Worm (Caenorhabditis elegans) whole organism, young adult: ENCODE data around the gene F43G6.17.
A peak's percentile ranks its signal among the peaks of the same experiment; 100 is the strongest.

ENCODE experiments used
- B0035.1 ChIP-seq: sonication (generic microtip); optimal IDR thresholded peaks from 2 replicates; lab custom pipeline; 2016; ENCODE audit warnings: missing genetic modification characterization, mild to moderate bottlenecking, missing compliant biosample characterization, missing genotype, missing genetic modification reagents
- B0261.1 ChIP-seq: sonication (generic microtip); optimal IDR thresholded peaks from 2 replicates; lab custom pipeline; 2016; ENCODE audit warnings: mild to moderate bottlenecking, missing genetic modification characterization, moderate library complexity, missing compliant biosample characterization
- B0336.3 ChIP-seq: fragments of 200-800 bp; sonication (Bioruptor generic); IDR thresholded peaks from 2 replicates; pipeline ENCODE4 v1.3.6; 2022; ENCODE audit warnings: missing genetic modification characterization, missing compliant biosample characterization
- C06A6.2 ChIP-seq: fragments of 200-800 bp; sonication (Bioruptor generic); conservative IDR thresholded peaks from 2 replicates; pipeline ENCODE4 v1.3.6; 2022; ENCODE audit warnings: missing genetic modification characterization, missing compliant biosample characterization
- F22D6.2 ChIP-seq: sonication (generic microtip); optimal IDR thresholded peaks from 2 replicates; lab custom pipeline; 2016; ENCODE audit warnings: mild to moderate bottlenecking, missing genetic modification characterization, missing compliant biosample characterization
- F23B12.7 ChIP-seq: sonication (generic microtip); optimal IDR thresholded peaks from 2 replicates; lab custom pipeline; 2017; ENCODE audit warnings: missing genetic modification characterization, mild to moderate bottlenecking, missing compliant biosample characterization, antibody characterized with exemption, moderate library complexity; ENCODE audit not compliant: insufficient read depth
- F57C9.4 ChIP-seq: sonication (generic microtip); optimal IDR thresholded peaks from 2 replicates; lab custom pipeline; 2017; ENCODE audit warnings: mild to moderate bottlenecking, missing genetic modification characterization, missing compliant biosample characterization
- Y56A3A.18 ChIP-seq: fragments of 200-800 bp; sonication (Bioruptor generic); IDR thresholded peaks from 2 replicates; pipeline ENCODE4 v1.3.6; 2022; ENCODE audit warnings: missing genetic modification reagents, missing genetic modification characterization, missing compliant biosample characterization
- Y67H2A.10 ChIP-seq: fragments of 200-800 bp; sonication (Bioruptor generic); conservative IDR thresholded peaks from 2 replicates; pipeline ENCODE4 v1.3.6; 2022; ENCODE audit warnings: missing genetic modification reagents, missing genetic modification characterization, missing compliant biosample characterization
- Y79H2A.3 ChIP-seq: fragments of 200-800 bp; sonication (Bioruptor generic); conservative IDR thresholded peaks from 2 replicates; pipeline ENCODE4 v1.3.6; 2022; ENCODE audit warnings: missing genetic modification reagents, missing genetic modification characterization, missing compliant biosample characterization
- Y95B8A.8 ChIP-seq: fragments of 200-800 bp; sonication (Bioruptor generic); IDR thresholded peaks from 2 replicates; pipeline ENCODE4 v1.3.6; 2022; ENCODE audit warnings: missing genetic modification reagents, missing genetic modification characterization, missing compliant biosample characterization
- atf-7 ChIP-seq: sonication (generic microtip); optimal IDR thresholded peaks from 2 replicates; lab custom pipeline; 2017; ENCODE audit warnings: mild to moderate bottlenecking, missing genetic modification characterization, missing compliant biosample characterization
- attf-5 ChIP-seq: fragments of 200-800 bp; sonication (Bioruptor generic); optimal IDR thresholded peaks from 2 replicates; lab custom pipeline; 2018; ENCODE audit warnings: mild to moderate bottlenecking, missing genetic modification characterization, missing compliant biosample characterization
- attf-6 ChIP-seq: fragments of 200-800 bp; sonication (Bioruptor generic); IDR thresholded peaks from 2 replicates; pipeline ENCODE4 v1.3.6; 2022; ENCODE audit warnings: missing genetic modification reagents, missing genetic modification characterization, missing compliant biosample characterization
- cebp-1 ChIP-seq, 2 experiments: fragments of 200-800 bp in 1 of 2; sonication (Bioruptor generic) in 1 of 2; sonication (generic microtip) in 1 of 2; IDR thresholded peaks in 1 of 2; optimal IDR thresholded peaks in 1 of 2; 2 replicates each; pipeline versions ENCODE4 v1.3.6 to Lab custom; 2017 to 2022; ENCODE audit warnings: missing compliant biosample characterization in 2 of 2, missing genetic modification characterization in 2 of 2, mild to moderate bottlenecking in 1 of 2, missing genetic modification reagents in 1 of 2, moderate library complexity in 1 of 2
- ceh-40 ChIP-seq: fragments of 200-800 bp; sonication (Bioruptor generic); IDR thresholded peaks from 2 replicates; pipeline ENCODE4 v1.3.6; 2022; ENCODE audit warnings: missing genetic modification characterization, missing compliant biosample characterization
- ceh-79 ChIP-seq: sonication (generic microtip); optimal IDR thresholded peaks from 2 replicates; lab custom pipeline; 2017; ENCODE audit warnings: mild to moderate bottlenecking, missing genetic modification characterization, missing compliant biosample characterization
- die-1 ChIP-seq: sonication (generic microtip); optimal IDR thresholded peaks from 2 replicates; lab custom pipeline; 2016; ENCODE audit warnings: missing genotype, mild to moderate bottlenecking, missing genetic modification characterization, missing compliant biosample characterization
- dpl-1 ChIP-seq: fragments of 150-350 bp; optimal IDR thresholded peaks from 2 replicates; lab custom pipeline; 2014; ENCODE audit warnings: missing biosample characterization, missing genetic modification reagents, missing genetic modification characterization
- efl-1 ChIP-seq: fragments of 150-350 bp; optimal IDR thresholded peaks from 2 replicates; lab custom pipeline; 2014; ENCODE audit warnings: missing biosample characterization, missing genetic modification reagents, missing genetic modification characterization
- egl-44 ChIP-seq: fragments of 200-800 bp; sonication (Bioruptor generic); IDR thresholded peaks from 2 replicates; pipeline ENCODE4 v1.3.6; 2022; ENCODE audit warnings: missing genetic modification reagents, missing genetic modification characterization, missing compliant biosample characterization
- egrh-3 ChIP-seq: fragments of 200-800 bp; sonication (Bioruptor generic); IDR thresholded peaks from 2 replicates; pipeline ENCODE4 v1.3.6; 2022; ENCODE audit warnings: missing genetic modification reagents, missing genetic modification characterization, missing compliant biosample characterization
- fkh-3 ChIP-seq: sonication (generic microtip); optimal IDR thresholded peaks from 2 replicates; lab custom pipeline; 2016; ENCODE audit warnings: mild to moderate bottlenecking, missing genetic modification characterization, missing compliant biosample characterization
- gei-17 ChIP-seq: fragments of 200-800 bp; sonication (Bioruptor generic); optimal IDR thresholded peaks from 2 replicates; lab custom pipeline; 2018; ENCODE audit warnings: mild to moderate bottlenecking, missing genetic modification characterization, missing compliant biosample characterization
- hlh-12 ChIP-seq: sonication (generic microtip); optimal IDR thresholded peaks from 2 replicates; lab custom pipeline; 2016; ENCODE audit warnings: missing genetic modification characterization, missing compliant biosample characterization
- lag-1 ChIP-seq: fragments of 200-800 bp; sonication (Bioruptor generic); IDR thresholded peaks from 2 replicates; pipeline ENCODE4 v1.3.6; 2022; ENCODE audit warnings: missing genetic modification reagents, missing genetic modification characterization, missing compliant biosample characterization
- let-607 ChIP-seq, 2 experiments: fragments of 200-800 bp in 1 of 2; sonication (Bioruptor generic) in 1 of 2; sonication (generic microtip) in 1 of 2; optimal IDR thresholded peaks; 2 replicates each; lab custom pipeline; 2016 to 2018; ENCODE audit warnings: mild to moderate bottlenecking in 2 of 2, missing compliant biosample characterization in 2 of 2, missing genetic modification characterization in 2 of 2, moderate library complexity in 2 of 2, missing genotype in 1 of 2
- lin-26 ChIP-seq: fragments of 200-800 bp; sonication (Bioruptor generic); IDR thresholded peaks from 2 replicates; pipeline ENCODE4 v1.3.6; 2022; ENCODE audit warnings: missing genetic modification reagents, missing genetic modification characterization, missing compliant biosample characterization
- lin-35 ChIP-seq, 3 experiments: fragments of 150-350 bp in 2 of 3; sonication (generic microtip) in 1 of 3; optimal IDR thresholded peaks; 2 replicates each; lab custom pipeline; 2014 to 2018; ENCODE audit warnings: missing biosample characterization in 3 of 3, missing genetic modification characterization in 3 of 3, missing genetic modification reagents in 3 of 3
- lin-40 ChIP-seq: sonication (generic microtip); optimal IDR thresholded peaks from 2 replicates; lab custom pipeline; 2016; ENCODE audit warnings: missing genetic modification characterization, mild to moderate bottlenecking, missing compliant biosample characterization, missing genotype, missing genetic modification reagents
- mcd-1 ChIP-seq: fragments of 200-800 bp; sonication (Bioruptor generic); IDR thresholded peaks from 2 replicates; pipeline ENCODE4 v1.3.6; 2022; ENCODE audit warnings: missing genetic modification reagents, missing genetic modification characterization, missing compliant biosample characterization
- nfya-1 ChIP-seq: sonication (generic microtip); optimal IDR thresholded peaks from 2 replicates; lab custom pipeline; 2017; ENCODE audit warnings: antibody characterized with exemption, missing compliant biosample characterization, missing genetic modification characterization, borderline replicate concordance; ENCODE audit not compliant: insufficient read depth
- nfyb-1 ChIP-seq: fragments of 200-800 bp; sonication (Bioruptor generic); IDR thresholded peaks from 2 replicates; pipeline ENCODE4 v1.3.6; 2022; ENCODE audit warnings: missing genetic modification reagents, missing genetic modification characterization, missing compliant biosample characterization
- nhr-179 ChIP-seq: sonication (generic microtip); optimal IDR thresholded peaks from 2 replicates; lab custom pipeline; 2016; ENCODE audit warnings: mild to moderate bottlenecking, missing genetic modification characterization, missing compliant biosample characterization
- nhr-27 ChIP-seq: fragments of 200-800 bp; sonication (Bioruptor generic); optimal IDR thresholded peaks from 2 replicates; lab custom pipeline; 2018; ENCODE audit warnings: mild to moderate bottlenecking, missing genetic modification characterization, moderate library complexity, missing compliant biosample characterization
- nhr-80 ChIP-seq: sonication (generic microtip); optimal IDR thresholded peaks from 2 replicates; lab custom pipeline; 2016; ENCODE audit warnings: missing genetic modification characterization, missing compliant biosample characterization
- pha-4 ChIP-seq: fragments of 150-350 bp; sonication (generic microtip); optimal IDR thresholded peaks from 2 replicates; lab custom pipeline; 2014; ENCODE audit warnings: missing biosample characterization, missing genetic modification reagents, missing genetic modification characterization
- rec-8 ChIP-seq, 2 experiments: sonication (generic microtip); optimal IDR thresholded peaks; 2 replicates each; lab custom pipeline; 2016; ENCODE audit warnings: mild to moderate bottlenecking in 2 of 2, missing genetic modification characterization in 2 of 2, missing genetic modification reagents in 2 of 2, missing genotype in 2 of 2, missing biosample characterization in 1 of 2, missing compliant biosample characterization in 1 of 2, moderate library complexity in 1 of 2
- snpc-3.4 ChIP-seq: sonication (generic microtip); optimal IDR thresholded peaks from 2 replicates; lab custom pipeline; 2017; ENCODE audit warnings: missing genetic modification characterization, mild to moderate bottlenecking, missing compliant biosample characterization, antibody characterized with exemption, moderate library complexity, missing genotype, missing genetic modification reagents
- sptf-2 ChIP-seq: fragments of 200-800 bp; sonication (Bioruptor generic); optimal IDR thresholded peaks from 2 replicates; lab custom pipeline; 2018; ENCODE audit warnings: mild to moderate bottlenecking, missing genetic modification characterization, missing compliant biosample characterization
- tbp1 ChIP-seq: fragments of 200-800 bp; sonication (Bioruptor generic); optimal IDR thresholded peaks from 2 replicates; lab custom pipeline; 2018; ENCODE audit warnings: mild to moderate bottlenecking, missing genetic modification characterization, missing compliant biosample characterization
- tlf-1 ChIP-seq: fragments of 200-800 bp; sonication (Bioruptor generic); optimal IDR thresholded peaks from 2 replicates; lab custom pipeline; 2018; ENCODE audit warnings: mild to moderate bottlenecking, missing genetic modification characterization, missing compliant biosample characterization
- xnd-1 ChIP-seq: sonication (generic microtip); optimal IDR thresholded peaks from 2 replicates; lab custom pipeline; 2016; ENCODE audit warnings: missing genotype, missing genetic modification reagents, missing genetic modification characterization, missing compliant biosample characterization
- zim-3 ChIP-seq: sonication (generic microtip); optimal IDR thresholded peaks from 2 replicates; lab custom pipeline; 2017; ENCODE audit warnings: mild to moderate bottlenecking, missing genetic modification characterization, moderate library complexity, missing compliant biosample characterization
- ztf-22 ChIP-seq: fragments of 200-800 bp; sonication (Bioruptor generic); optimal IDR thresholded peaks from 2 replicates; lab custom pipeline; 2018; ENCODE audit warnings: mild to moderate bottlenecking, missing genetic modification characterization, moderate library complexity, missing compliant biosample characterization
- ztf-26 ChIP-seq: sonication (generic microtip); optimal IDR thresholded peaks from 2 replicates; lab custom pipeline; 2017; ENCODE audit warnings: missing genetic modification characterization, missing compliant biosample characterization
- ztf-28 ChIP-seq: fragments of 200-800 bp; sonication (Bioruptor generic); IDR thresholded peaks from 2 replicates; pipeline ENCODE4 v1.3.6; 2022; ENCODE audit warnings: missing genetic modification reagents, missing genetic modification characterization, missing compliant biosample characterization

F43G6.17 gene

DNA sequence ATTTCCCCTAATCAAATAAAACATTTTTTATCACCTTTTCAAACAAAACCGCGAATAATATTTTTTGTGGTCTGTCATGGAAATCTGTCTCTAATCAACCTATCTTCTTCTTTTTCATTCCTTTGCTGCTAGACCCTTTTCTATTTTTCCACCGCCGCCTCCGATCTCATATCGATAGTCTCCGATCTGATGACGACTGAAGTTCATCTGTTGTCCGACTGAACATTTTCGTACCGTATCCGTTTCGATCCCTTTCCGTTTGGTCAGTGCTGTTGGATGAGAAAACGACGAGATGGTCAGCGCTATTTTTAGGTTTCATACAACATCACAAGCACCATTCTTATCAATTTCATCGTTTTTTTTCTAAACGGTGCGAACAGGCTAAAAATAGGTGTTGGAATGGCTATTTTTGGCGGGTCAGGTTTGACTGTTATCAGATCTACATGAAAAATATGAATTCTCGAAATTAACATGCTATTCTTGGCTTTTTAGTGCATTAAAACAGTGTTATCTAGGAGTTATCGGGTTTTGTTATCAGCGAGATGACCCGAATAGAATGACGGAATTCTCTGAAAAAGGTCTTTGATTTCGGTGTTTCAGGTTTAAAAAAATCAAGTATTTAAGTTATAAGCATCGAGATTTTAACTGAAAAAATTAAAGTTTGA is 34.1 kb downstream of the F43G6.17 start:
- no peak for TF ChIP-seq Y56A3A.18 (GFP tag; lab: Robert Waterston, UW)
- TF ChIP-seq ztf-26 (tag; lab: Kevin White, UChicago): peak; percentile 66
- TF ChIP-seq xnd-1: no peak
- TF ChIP-seq gei-17 (GFP tag; lab: Kevin White, UChicago): no peak
- TF ChIP-seq let-607 (tag; optimal IDR thresholded peaks at IDR 0.05; lab: Kevin White, UChicago): no peak
- no peak for TF ChIP-seq B0261.1 (tag; lab: Kevin White, UChicago)
- no peak for TF ChIP-seq tbp1 (GFP tag; lab: Kevin White, UChicago)
- no peak for TF ChIP-seq Y79H2A.3 (GFP tag; lab: Robert Waterston, UW)
- no peak for TF ChIP-seq zim-3
- TF ChIP-seq die-1 (tag; lab: Kevin White, UChicago): no peak
- TF ChIP-seq sptf-2 (GFP tag; lab: Kevin White, UChicago): no peak
- no peak for TF ChIP-seq mcd-1 (GFP tag; lab: Robert Waterston, UW)
- TF ChIP-seq lin-40: peak; percentile 61
- no peak for TF ChIP-seq dpl-1 (GFP tag; lab: Kevin White, UChicago)
- no peak for TF ChIP-seq atf-7 (tag; lab: Kevin White, UChicago)
- no peak for TF ChIP-seq Y67H2A.10 (GFP tag; lab: Robert Waterston, UW)
- no peak for TF ChIP-seq F23B12.7
- no peak for TF ChIP-seq snpc-3.4 (tag; lab: Kevin White, UChicago)
- no peak for TF ChIP-seq ztf-28 (GFP tag; lab: Robert Waterston, UW)
- no peak for TF ChIP-seq B0336.3 (GFP tag; lab: Robert Waterston, UW)
- TF ChIP-seq cebp-1 (GFP tag; IDR thresholded peaks at IDR 0.05; lab: Robert Waterston, UW): no peak
- no peak for TF ChIP-seq cebp-1 (tag; optimal IDR thresholded peaks at IDR 0.05; lab: Kevin White, UChicago)
- no peak for TF ChIP-seq ceh-40 (GFP tag; lab: Robert Waterston, UW)
- no peak for TF ChIP-seq nfya-1 (tag; lab: Kevin White, UChicago)
- TF ChIP-seq tlf-1 (GFP tag; lab: Kevin White, UChicago): no peak
- no peak for TF ChIP-seq egl-44
- no peak for TF ChIP-seq hlh-12 (tag; lab: Kevin White, UChicago)
- TF ChIP-seq nhr-179: no peak
- peak; percentile 52; the same call in 1 of the 2 replicates for TF ChIP-seq C06A6.2 (GFP tag; lab: Robert Waterston, UW)
- no peak for TF ChIP-seq nhr-27 (tag; lab: Kevin White, UChicago)
- no peak for TF ChIP-seq efl-1 (GFP tag; lab: Kevin White, UChicago)
- no peak for TF ChIP-seq ceh-79 (tag; lab: Kevin White, UChicago)
- no peak for TF ChIP-seq attf-6
- no peak for TF ChIP-seq nfyb-1 (GFP tag; lab: Robert Waterston, UW)
- no peak for TF ChIP-seq attf-5 (GFP tag; lab: Kevin White, UChicago)
- TF ChIP-seq rec-8 (tag; optimal IDR thresholded peaks at IDR 0.05; lab: Kevin White, UChicago): no peak
- TF ChIP-seq B0035.1: no peak
- 0 out of 2 replicates have a peak, but pooled peaks have one; percentile 21 for TF ChIP-seq lin-26 (GFP tag; lab: Robert Waterston, UW)
- TF ChIP-seq F22D6.2 (tag; lab: Kevin White, UChicago): peak; percentile 11
- peak; percentile 19 for TF ChIP-seq nhr-80 (tag; lab: Kevin White, UChicago)
- TF ChIP-seq egrh-3 (GFP tag; lab: Robert Waterston, UW): no peak
- no peak for TF ChIP-seq lin-35 (GFP tag; optimal IDR thresholded peaks at IDR 0.05; lab: Kevin White, UChicago)
- no peak for TF ChIP-seq ztf-22 (GFP tag; lab: Kevin White, UChicago)
- no peak for TF ChIP-seq pha-4 (tag; lab: Kevin White, UChicago)
- no peak for TF ChIP-seq fkh-3 (tag; lab: Kevin White, UChicago)
- TF ChIP-seq lag-1 (GFP tag; lab: Robert Waterston, UW): no peak
- no peak for TF ChIP-seq Y95B8A.8 (GFP tag; lab: Robert Waterston, UW)
- no peak for TF ChIP-seq F57C9.4 (tag; lab: Kevin White, UChicago)
